Worm (Caenorhabditis elegans): Measurements from ENCODE around the gene E02H4.5.

- TF ChIP-seq flt-1 (GFP tag; IDR thresholded peaks at IDR 0.05) (no peak), tbx-11 (GFP tag; IDR thresholded peaks at IDR 0.05) (no peak), pes-1 (GFP tag; IDR thresholded peaks at IDR 0.05) (no peak)
Measured at ce11 chrX:14267781-14268180, 12.8 kb upstream of the E02H4.5 start, which contains the start of gene del-1.

All from whole organism, early embryonic.